Worm (Caenorhabditis elegans): ENCODE measurements around the gene far-2.

far-2 gene

DNA sequence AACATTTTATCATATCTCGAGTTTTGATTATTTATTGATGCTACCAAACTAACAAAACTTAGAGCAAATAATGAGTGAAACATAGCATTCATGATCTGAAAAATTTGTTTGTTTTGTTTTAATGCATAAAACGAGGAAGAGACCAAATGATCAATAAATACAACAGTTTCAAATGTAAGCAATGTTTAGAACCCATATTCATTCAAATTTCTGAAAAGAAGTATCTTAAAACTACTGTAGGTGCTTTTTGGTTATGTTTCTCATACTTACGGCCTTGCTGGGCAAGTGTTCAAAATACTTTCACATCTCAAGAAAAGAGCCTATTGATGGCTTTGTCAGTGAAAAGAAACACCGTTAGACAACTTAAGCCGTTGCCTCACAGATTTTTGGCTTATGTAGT is 3.9 kb upstream of the far-2 start, which contains the start of gene F02A9.1:
F02A9.1 (minus strand) TSS at position 101 of the 400 bp plus-strand sequence.
- no peak for TF ChIP-seq ets-4 (tag; optimal IDR thresholded peaks at IDR 0.05)
- no peak for TF ChIP-seq ceh-45 (GFP tag; IDR thresholded peaks at IDR 0.05)
- TF ChIP-seq ztf-16 (tag; optimal IDR thresholded peaks at IDR 0.05), result no peak
- TF ChIP-seq tbx-7 (tag; optimal IDR thresholded peaks at IDR 0.05), result no peak

DNA sequence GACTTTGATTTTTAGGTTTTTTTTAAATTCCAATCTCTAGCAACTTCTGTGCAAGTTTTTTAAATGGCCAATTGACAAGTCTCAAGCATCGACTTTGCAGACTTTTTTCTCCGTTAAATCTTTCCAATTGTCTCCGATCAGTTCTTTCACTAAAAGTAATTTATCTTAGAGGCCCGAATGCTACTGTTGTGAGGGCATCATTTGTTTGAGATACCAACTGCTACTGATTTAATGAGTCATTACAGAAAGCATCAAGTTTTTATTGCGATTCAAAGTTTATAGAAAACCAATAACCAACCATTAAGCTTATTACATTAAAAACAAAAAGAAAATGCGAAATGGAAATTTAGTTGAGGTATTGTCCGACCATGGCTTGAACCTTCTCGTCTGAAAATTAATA is 1.5 kb upstream of the far-2 start:
- TF ChIP-seq rnt-1 (tag; optimal IDR thresholded peaks at IDR 0.05), result peak; percentile 18
- no peak for TF ChIP-seq tbx-2 (tag; optimal IDR thresholded peaks at IDR 0.05)
- TF ChIP-seq unc-55 (GFP tag; optimal IDR thresholded peaks at IDR 0.05), result no peak
- TF ChIP-seq pha-2 (tag; optimal IDR thresholded peaks at IDR 0.05), result no peak
- no peak for TF ChIP-seq ztf-16 (tag; optimal IDR thresholded peaks at IDR 0.05)
- TF ChIP-seq syd-9 (tag; optimal IDR thresholded peaks at IDR 0.05), result no peak
- peak; percentile 44 for TF ChIP-seq ama-1 (optimal IDR thresholded peaks at IDR 0.05)
- no peak for TF ChIP-seq nhr-11 (tag; optimal IDR thresholded peaks at IDR 0.05)
- TF ChIP-seq ceh-30 (tag; optimal IDR thresholded peaks at IDR 0.05), result no peak
- TF ChIP-seq hlh-15 (tag; optimal IDR thresholded peaks at IDR 0.05), result no peak

- TF ChIP-seq hlh-13 (GFP tag; optimal IDR thresholded peaks at IDR 0.05), result no peak
- peak; percentile 23 for TF ChIP-seq nfya-1 (tag; optimal IDR thresholded peaks at IDR 0.05)
- TF ChIP-seq ceh-24 (tag; optimal IDR thresholded peaks at IDR 0.05), result no peak
- TF ChIP-seq ceh-22 (tag; optimal IDR thresholded peaks at IDR 0.05), result no peak
- TF ChIP-seq ref-2 (tag; optimal IDR thresholded peaks at IDR 0.05), result no peak
- TF ChIP-seq fkh-10 (GFP tag; optimal IDR thresholded peaks at IDR 0.05), result no peak
- TF ChIP-seq ama-1 (optimal IDR thresholded peaks at IDR 0.05), result peak; percentile 74
- no peak for TF ChIP-seq sox-2 (GFP tag; IDR thresholded peaks at IDR 0.05)
- peak; percentile 41 for TF ChIP-seq hlh-8 (tag; optimal IDR thresholded peaks at IDR 0.05)
- TF ChIP-seq ahr-1 (tag; optimal IDR thresholded peaks at IDR 0.05), result no peak
- TF ChIP-seq ceh-18 (tag; optimal IDR thresholded peaks at IDR 0.05), result peak; percentile 10
- TF ChIP-seq C08G9.2 (tag; optimal IDR thresholded peaks at IDR 0.05), result peak; percentile 11
Measured at ce11 chrIII:9081055-9081454, 573 bp upstream of the far-2 start, which contains the start of gene far-1. Gene far-1 (minus strand): TSS chrIII:9081179.

- TF ChIP-seq npax-4 (tag; optimal IDR thresholded peaks at IDR 0.05) (no peak), ceh-18 (tag; optimal IDR thresholded peaks at IDR 0.05) (peak; percentile 44), ceh-19 (GFP tag; optimal IDR thresholded peaks at IDR 0.05) (no peak), rnt-1 (tag; optimal IDR thresholded peaks at IDR 0.05) (peak; percentile 75), pqm-1 (tag; optimal IDR thresholded peaks at IDR 0.05) (no peak), unc-55 (GFP tag; optimal IDR thresholded peaks at IDR 0.05) (peak; percentile 2), hlh-15 (tag; optimal IDR thresholded peaks at IDR 0.05) (no peak), ceh-45 (GFP tag; IDR thresholded peaks at IDR 0.05) (no peak), ceh-2 (tag; optimal IDR thresholded peaks at IDR 0.05) (no peak), pros-1 (tag; optimal IDR thresholded peaks at IDR 0.05) (no peak), ceh-34 (tag; optimal IDR thresholded peaks at IDR 0.05) (no peak), ceh-9 (tag; optimal IDR thresholded peaks at IDR 0.05) (no peak), elt-4 (tag; optimal IDR thresholded peaks at IDR 0.05) (no peak), dmd-4 (tag; optimal IDR thresholded peaks at IDR 0.05; ENCODE audit: borderline replicate concordance) (no peak), T23F11.4 (GFP tag; optimal IDR thresholded peaks at IDR 0.05) (no peak), sox-4 (tag; optimal IDR thresholded peaks at IDR 0.05) (no peak), ama-1 (optimal IDR thresholded peaks at IDR 0.05) (no peak), tbx-7 (tag; optimal IDR thresholded peaks at IDR 0.05) (no peak), dve-1 (tag; optimal IDR thresholded peaks at IDR 0.05) (no peak), mec-3 (tag; optimal IDR thresholded peaks at IDR 0.05; ENCODE audit: borderline replicate concordance) (no peak), fax-1 (tag; optimal IDR thresholded peaks at IDR 0.05) (no peak), hlh-30 (tag; optimal IDR thresholded peaks at IDR 0.05; ENCODE audit: insufficient read depth) (peak; percentile 34), ceh-48 (tag; optimal IDR thresholded peaks at IDR 0.05) (no peak), fkh-6 (tag; optimal IDR thresholded peaks at IDR 0.05) (no peak), ceh-30 (tag; optimal IDR thresholded peaks at IDR 0.05) (no peak), nhr-11 (tag; optimal IDR thresholded peaks at IDR 0.05) (no peak), nfya-1 (tag; optimal IDR thresholded peaks at IDR 0.05) (no peak)
Measured at ce11 chrIII:9083118-9083517, 1.5 kb downstream of the far-2 start.

Data from whole organism, late embryonic.